Fruit fly (Drosophila melanogaster) whole organism, wandering third instar larva: ENCODE results near the gene CG32023.

Experiments used
- CG32264 ChIP-seq: fragments of 200-800 bp; sonication (Bioruptor generic); optimal IDR thresholded peaks from 2 replicates; lab custom pipeline; 2016; ENCODE audit warnings: missing biosample characterization, missing genetic modification characterization
- CrebA ChIP-seq: fragments of 200-800 bp; sonication (Bioruptor generic); optimal IDR thresholded peaks from 2 replicates; lab custom pipeline; 2016; ENCODE audit warnings: missing biosample characterization, mild to moderate bottlenecking, missing genetic modification characterization, borderline replicate concordance
- Dif ChIP-seq: fragments of 200-275, 200-300 bp; sonication (Bioruptor generic); optimal IDR thresholded peaks from 2 replicates; lab custom pipeline; 2018; ENCODE audit warnings: missing biosample characterization, missing genetic modification characterization; ENCODE audit not compliant: partially characterized antibody
- HLH106 ChIP-seq: fragments of 200-800 bp; optimal IDR thresholded peaks from 3 replicates; lab custom pipeline; 2019; ENCODE audit warnings: missing biosample characterization, mild to moderate bottlenecking, missing genetic modification characterization, moderate library complexity
- Hnf4 ChIP-seq: fragments of 200-800 bp; sonication (Bioruptor generic); optimal IDR thresholded peaks from 2 replicates; lab custom pipeline; 2016; ENCODE audit warnings: missing biosample characterization, mild to moderate bottlenecking, missing genetic modification characterization
- Hr78 ChIP-seq: fragments of >200 bp; optimal IDR thresholded peaks from 2 replicates; lab custom pipeline; 2017; ENCODE audit warnings: missing biosample characterization, missing genetic modification characterization
- Hr83 ChIP-seq: fragments of 200-300 bp; sonication (Bioruptor generic); optimal IDR thresholded peaks from 2 replicates; lab custom pipeline; 2016; ENCODE audit warnings: missing biosample characterization, mild to moderate bottlenecking, missing genetic modification characterization, moderate library complexity; ENCODE audit not compliant: poor library complexity, severe bottlenecking
- Jra ChIP-seq: sonication (Bioruptor generic); optimal IDR thresholded peaks from 2 replicates; lab custom pipeline; 2016; ENCODE audit warnings: missing biosample characterization, missing genetic modification characterization
- Mio ChIP-seq: sonication (Bioruptor generic); optimal IDR thresholded peaks from 2 replicates; lab custom pipeline; 2016; ENCODE audit warnings: missing biosample characterization, missing genetic modification characterization
- Myc ChIP-seq: fragments of >200 bp; optimal IDR thresholded peaks from 2 replicates; lab custom pipeline; 2017
- N ChIP-seq: fragments of >200 bp; optimal IDR thresholded peaks from 2 replicates; lab custom pipeline; 2018; ENCODE audit warnings: missing biosample characterization, missing external identifiers, missing genetic modification characterization
- OdsH ChIP-seq: fragments of 200-800 bp; sonication (Bioruptor generic); optimal IDR thresholded peaks from 2 replicates; lab custom pipeline; 2016; ENCODE audit warnings: missing biosample characterization, mild to moderate bottlenecking, missing genetic modification characterization
- Rel ChIP-seq, 2 experiments: fragments of 200-800 bp; sonication (Bioruptor generic) in 1 of 2; optimal IDR thresholded peaks; 2 replicates in 1 of 2; 3 replicates in 1 of 2; lab custom pipeline; 2016 to 2019; ENCODE audit warnings: mild to moderate bottlenecking in 2 of 2, missing biosample characterization in 2 of 2, missing genetic modification characterization in 2 of 2, moderate library complexity in 1 of 2
- Vsx2 ChIP-seq: fragments of 200-300, 225-300 bp; sonication (Bioruptor generic); optimal IDR thresholded peaks from 2 replicates; lab custom pipeline; 2018; ENCODE audit warnings: missing biosample characterization, missing genetic modification characterization; ENCODE audit not compliant: partially characterized antibody
- br ChIP-seq: fragments of 200-800 bp; sonication (Bioruptor generic); optimal IDR thresholded peaks from 2 replicates; lab custom pipeline; 2016; ENCODE audit warnings: missing biosample characterization, missing genetic modification characterization
- brk ChIP-seq: fragments of 200-800 bp; sonication (Bioruptor generic); optimal IDR thresholded peaks from 2 replicates; lab custom pipeline; 2016; ENCODE audit warnings: missing biosample characterization, mild to moderate bottlenecking, missing genetic modification characterization
- dsf ChIP-seq: sonication (Bioruptor generic); optimal IDR thresholded peaks from 2 replicates; lab custom pipeline; 2016; ENCODE audit warnings: missing biosample characterization, missing genetic modification characterization, borderline replicate concordance
- ey ChIP-seq: fragments of 200-800 bp; sonication (Bioruptor generic); optimal IDR thresholded peaks from 2 replicates; lab custom pipeline; 2016; ENCODE audit warnings: missing biosample characterization, missing genetic modification characterization
- foxo ChIP-seq, 2 experiments: fragments of 200-800 bp; sonication (Bioruptor generic); optimal IDR thresholded peaks; 2 replicates in 1 of 2; 3 replicates in 1 of 2; lab custom pipeline; 2016 to 2017; ENCODE audit warnings: missing biosample characterization in 2 of 2, missing genetic modification characterization in 2 of 2
- fru ChIP-seq: fragments of 200-800 bp; sonication (Bioruptor generic); optimal IDR thresholded peaks from 3 replicates; lab custom pipeline; 2016; ENCODE audit warnings: missing biosample characterization, mild to moderate bottlenecking, missing genetic modification characterization
- h ChIP-seq: fragments of 200-800 bp; sonication (Bioruptor generic); optimal IDR thresholded peaks from 3 replicates; lab custom pipeline; 2016; ENCODE audit warnings: missing biosample characterization, mild to moderate bottlenecking, missing genetic modification characterization
- jim ChIP-seq: fragments of 175-275, 200-325 bp; sonication (Bioruptor generic); optimal IDR thresholded peaks from 2 replicates; lab custom pipeline; 2016; ENCODE audit warnings: missing biosample characterization, mild to moderate bottlenecking, missing genetic modification characterization
- lola ChIP-seq: fragments of >200 bp; optimal IDR thresholded peaks from 2 replicates; lab custom pipeline; 2017; ENCODE audit warnings: missing biosample characterization, missing genetic modification characterization
- pan ChIP-seq: fragments of >200 bp; optimal IDR thresholded peaks from 2 replicates; lab custom pipeline; 2017
- psq ChIP-seq: fragments of 200-800 bp; sonication (Bioruptor generic); optimal IDR thresholded peaks from 3 replicates; lab custom pipeline; 2017; ENCODE audit warnings: missing biosample characterization, mild to moderate bottlenecking, missing genetic modification characterization, moderate library complexity
- rgr ChIP-seq: fragments of 200-800 bp; sonication (Bioruptor generic); optimal IDR thresholded peaks from 3 replicates; lab custom pipeline; 2016; ENCODE audit warnings: missing biosample characterization, mild to moderate bottlenecking, missing genetic modification characterization
- sage ChIP-seq: fragments of 200-800 bp; sonication (Bioruptor generic); optimal IDR thresholded peaks from 2 replicates; lab custom pipeline; 2016; ENCODE audit warnings: missing biosample characterization, mild to moderate bottlenecking, missing genetic modification characterization
- tai ChIP-seq: sonication (Bioruptor generic); optimal IDR thresholded peaks from 2 replicates; lab custom pipeline; 2016; ENCODE audit warnings: missing biosample characterization, missing genetic modification characterization
- usp ChIP-seq: fragments of >200 bp; optimal IDR thresholded peaks from 2 replicates; lab custom pipeline; 2017; ENCODE audit warnings: missing biosample characterization, missing genetic modification characterization
- woc ChIP-seq: sonication (Bioruptor generic); optimal IDR thresholded peaks from 2 replicates; lab custom pipeline; 2016; ENCODE audit warnings: missing biosample characterization, mild to moderate bottlenecking, missing genetic modification characterization

Gene CG32023

dm6 chr3L:8765969-8766538 is 37.9 kb downstream of the CG32023 start (continued):
- peak; percentile 82 for TF ChIP-seq dsf (GFP tag; lab: Kevin White, UChicago)
- peak; percentile 87 for TF ChIP-seq CG32264 (GFP tag; lab: Kevin White, UChicago)
- TF ChIP-seq OdsH (GFP tag; lab: Kevin White, UChicago) = peak; percentile 98
- peak; percentile 70 for TF ChIP-seq CrebA
- TF ChIP-seq Hr83 = peak; percentile 76
- no peak for TF ChIP-seq Hr78 (GFP tag; lab: Kevin White, UChicago)
- TF ChIP-seq lola (GFP tag; lab: Kevin White, UChicago) = no peak
- TF ChIP-seq Vsx2 (GFP tag; lab: Kevin White, UChicago) = peak; percentile 87
- TF ChIP-seq tai (GFP tag; lab: Kevin White, UChicago) = peak; percentile 94

- no peak for TF ChIP-seq brk (GFP tag; lab: Kevin White, UChicago)
- TF ChIP-seq usp (GFP tag; lab: Kevin White, UChicago) = no peak
- TF ChIP-seq Myc (lab: Kevin White, UChicago) = no peak
- TF ChIP-seq Hr83 = no peak
- TF ChIP-seq woc = no peak
- no peak for TF ChIP-seq jim (GFP tag; lab: Kevin White, UChicago)
- no peak for TF ChIP-seq HLH106 (tag; lab: Kevin White, UChicago)
- no peak for TF ChIP-seq N
- no peak for TF ChIP-seq Hnf4 (GFP tag; lab: Kevin White, UChicago)
- no peak for TF ChIP-seq Jra
- TF ChIP-seq dsf (GFP tag; lab: Kevin White, UChicago) = no peak
- TF ChIP-seq foxo (GFP tag; optimal IDR thresholded peaks at IDR 0.05; lab: Kevin White, UChicago) = no peak
Observed at dm6 chr3L:8765493-8765892, 38.5 kb downstream of the CG32023 start.

DNA sequence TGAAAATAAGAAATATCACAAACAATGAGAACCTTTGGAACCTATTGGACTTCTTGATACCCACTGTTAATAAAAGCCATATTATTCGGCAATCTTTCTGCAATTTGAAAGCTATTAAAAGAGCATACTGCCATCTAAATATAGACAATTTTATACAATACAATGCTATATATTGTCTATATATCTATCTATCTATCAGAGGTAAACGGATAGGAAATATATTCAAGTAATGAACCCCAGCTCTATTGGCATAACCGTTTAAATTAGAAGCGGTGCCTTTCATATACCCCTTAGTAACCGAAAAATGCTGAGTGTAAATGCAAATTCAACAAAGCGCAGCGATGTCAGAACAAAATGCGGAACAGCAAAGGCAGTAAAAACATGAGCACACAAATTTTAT is 40.2 kb downstream of the CG32023 start:
- TF ChIP-seq ey (GFP tag; lab: Kevin White, UChicago) (peak; percentile 29), pan (lab: Kevin White, UChicago) (peak; percentile 42), HLH106 (tag; lab: Kevin White, UChicago) (peak; percentile 17), sage (GFP tag; lab: Kevin White, UChicago) (no peak)

DNA sequence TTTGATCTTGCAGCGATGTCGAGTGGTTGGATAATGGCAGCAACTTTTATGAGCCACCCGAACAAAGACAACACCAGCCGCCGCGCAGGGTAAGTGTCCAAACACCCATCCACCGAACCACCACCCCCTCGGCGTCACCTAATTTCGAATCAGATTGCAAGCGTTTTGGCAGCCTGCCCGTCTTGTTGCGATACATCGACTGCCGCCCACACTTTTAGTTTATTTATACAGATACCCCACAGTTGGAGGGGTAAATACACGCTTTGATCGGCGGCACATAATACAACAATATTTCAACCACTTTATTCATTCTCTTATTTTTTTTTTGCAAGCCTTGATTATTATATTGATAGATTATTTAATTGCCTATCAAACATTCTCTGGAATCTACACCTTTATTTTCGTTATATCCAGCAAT is 40.9 kb downstream of the CG32023 start:
- no peak for TF ChIP-seq Dif (GFP tag; lab: Kevin White, UChicago)
- TF ChIP-seq brk (GFP tag; lab: Kevin White, UChicago) = no peak
- no peak for TF ChIP-seq Jra
- no peak for TF ChIP-seq Rel (GFP tag; optimal IDR thresholded peaks at IDR 0.05; lab: Kevin White, UChicago)
- TF ChIP-seq Rel (tag; optimal IDR thresholded peaks at IDR 0.05; lab: Kevin White, UChicago) = no peak
- TF ChIP-seq usp (GFP tag; lab: Kevin White, UChicago) = no peak
- TF ChIP-seq fru (GFP tag; lab: Kevin White, UChicago) = peak; percentile 53
- TF ChIP-seq br (GFP tag; lab: Kevin White, UChicago) = peak; percentile 36
- peak; percentile 68 for TF ChIP-seq h (GFP tag; lab: Kevin White, UChicago)
- TF ChIP-seq ey (GFP tag; lab: Kevin White, UChicago) = peak; percentile 61
- peak in 1 of 2 experiments; percentile 41 for TF ChIP-seq foxo (GFP tag; optimal IDR thresholded peaks at IDR 0.05; lab: Kevin White, UChicago)
- peak; percentile 15 for TF ChIP-seq OdsH (GFP tag; lab: Kevin White, UChicago)
- TF ChIP-seq jim (GFP tag; lab: Kevin White, UChicago) = no peak
- peak; percentile 60 for TF ChIP-seq rgr (GFP tag; lab: Kevin White, UChicago)
- TF ChIP-seq psq (GFP tag; lab: Kevin White, UChicago) = peak; percentile 10
- no peak for TF ChIP-seq Mio (GFP tag; lab: Kevin White, UChicago)

DNA sequence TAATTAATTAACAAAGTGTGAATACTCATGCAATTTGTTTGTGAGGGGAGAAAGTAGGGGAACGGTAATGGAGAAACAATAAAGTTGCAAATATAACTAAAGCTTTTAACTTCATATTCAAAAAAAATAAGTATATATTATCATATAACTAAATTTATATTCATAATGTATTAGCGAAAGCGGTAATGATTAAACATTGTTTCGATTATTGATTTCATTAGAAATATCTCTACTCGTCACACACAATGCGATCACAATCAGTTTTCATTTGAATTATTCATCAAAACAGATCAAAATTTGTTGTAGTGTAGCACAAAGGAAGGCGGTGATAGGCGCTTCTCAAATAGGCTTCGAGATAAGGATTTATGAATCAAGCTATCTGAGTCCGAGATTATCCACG is 48.3 kb downstream of the CG32023 start, which contains the start of gene CG6576:
TSS of gene CG6576 (plus strand) at position 301 of the 400 bp plus-strand sequence.
- TF ChIP-seq lola (GFP tag; lab: Kevin White, UChicago) = no peak
- TF ChIP-seq woc = no peak
- no peak for TF ChIP-seq Vsx2 (GFP tag; lab: Kevin White, UChicago)
- no peak for TF ChIP-seq Rel (GFP tag; optimal IDR thresholded peaks at IDR 0.05; lab: Kevin White, UChicago)
- no peak for TF ChIP-seq Rel (tag; optimal IDR thresholded peaks at IDR 0.05; lab: Kevin White, UChicago)
- no peak for TF ChIP-seq Myc (lab: Kevin White, UChicago)
- no peak for TF ChIP-seq usp (GFP tag; lab: Kevin White, UChicago)
- no peak for TF ChIP-seq Hr83
- TF ChIP-seq Hr78 (GFP tag; lab: Kevin White, UChicago) = no peak
- TF ChIP-seq rgr (GFP tag; lab: Kevin White, UChicago) = no peak
- TF ChIP-seq br (GFP tag; lab: Kevin White, UChicago) = no peak
- no peak for TF ChIP-seq pan (lab: Kevin White, UChicago)
